Worm (Caenorhabditis elegans) whole organism, mixed stage, embryonic: ENCODE measurements around the gene srd-47.
A peak's percentile ranks its signal among the peaks of the same experiment; 100 is the strongest.

Experiments used
- M03D4.4 ChIP-seq: sonication (generic microtip); optimal IDR thresholded peaks from 2 replicates; lab custom pipeline; 2017; ENCODE audit warnings: mild to moderate bottlenecking, missing genetic modification characterization, missing compliant biosample characterization
- bed-3 ChIP-seq: fragments of 200-800 bp; sonication (Bioruptor generic); optimal IDR thresholded peaks from 3 replicates; lab custom pipeline; 2018; ENCODE audit warnings: mild to moderate bottlenecking, missing genetic modification characterization, moderate library complexity, missing compliant biosample characterization
- ceh-39 ChIP-seq: fragments of 150-350 bp; optimal IDR thresholded peaks from 2 replicates; lab custom pipeline; 2014; ENCODE audit warnings: missing biosample characterization, missing genetic modification characterization
- ceh-43 ChIP-seq: fragments of 200-800 bp; sonication (Bioruptor generic); optimal IDR thresholded peaks from 2 replicates; lab custom pipeline; 2018; ENCODE audit warnings: mild to moderate bottlenecking, missing genetic modification characterization, moderate library complexity, missing compliant biosample characterization
- ceh-83 ChIP-seq: fragments of 200-800 bp; sonication (Bioruptor generic); optimal IDR thresholded peaks from 2 replicates; lab custom pipeline; 2018; ENCODE audit warnings: mild to moderate bottlenecking, missing genetic modification characterization, missing compliant biosample characterization
- ces-1 ChIP-seq: fragments of 150-350 bp; optimal IDR thresholded peaks from 2 replicates; lab custom pipeline; 2014; ENCODE audit warnings: missing biosample characterization, missing genetic modification reagents, missing genetic modification characterization
- cnd-1 ChIP-seq: fragments of 200-800 bp; sonication (Bioruptor generic); optimal IDR thresholded peaks from 2 replicates; lab custom pipeline; 2018; ENCODE audit warnings: mild to moderate bottlenecking, missing genetic modification characterization, missing compliant biosample characterization
- drap-1 ChIP-seq: fragments of 200-800 bp; sonication (Bioruptor generic); optimal IDR thresholded peaks from 3 replicates; lab custom pipeline; 2018; ENCODE audit warnings: mild to moderate bottlenecking, missing genetic modification characterization, missing compliant biosample characterization
- elt-1 ChIP-seq: sonication (generic microtip); optimal IDR thresholded peaks from 2 replicates; lab custom pipeline; 2017; ENCODE audit warnings: missing genetic modification characterization, mild to moderate bottlenecking, missing compliant biosample characterization, antibody characterized with exemption, moderate library complexity, borderline replicate concordance; ENCODE audit not compliant: insufficient read depth
- flh-1 ChIP-seq: fragments of 200-800 bp; sonication (Bioruptor generic); optimal IDR thresholded peaks from 2 replicates; lab custom pipeline; 2018; ENCODE audit warnings: mild to moderate bottlenecking, missing genetic modification characterization, moderate library complexity, missing compliant biosample characterization
- ham-2 ChIP-seq: fragments of 200-800 bp; sonication (Bioruptor generic); optimal IDR thresholded peaks from 2 replicates; lab custom pipeline; 2018; ENCODE audit warnings: mild to moderate bottlenecking, missing genetic modification characterization, missing compliant biosample characterization
- hlh-1 ChIP-seq: fragments of 150-350 bp; optimal IDR thresholded peaks from 2 replicates; lab custom pipeline; 2014; ENCODE audit warnings: missing biosample characterization, missing genetic modification reagents, missing genetic modification characterization
- lin-13 ChIP-seq: fragments of 150-350 bp; optimal IDR thresholded peaks from 2 replicates; lab custom pipeline; 2014; ENCODE audit warnings: missing biosample characterization, missing genetic modification characterization
- lin-32 ChIP-seq: fragments of 200-800 bp; sonication (Bioruptor generic); optimal IDR thresholded peaks from 2 replicates; lab custom pipeline; 2018; ENCODE audit warnings: mild to moderate bottlenecking, missing genetic modification characterization, missing compliant biosample characterization
- mep-1 ChIP-seq: fragments of 150-350 bp; optimal IDR thresholded peaks from 2 replicates; lab custom pipeline; 2017; ENCODE audit warnings: missing biosample characterization, missing genetic modification reagents, missing genetic modification characterization, inconsistent platforms
- mls-2 ChIP-seq: sonication (generic microtip); optimal IDR thresholded peaks from 2 replicates; lab custom pipeline; 2016; ENCODE audit warnings: mild to moderate bottlenecking, missing genetic modification characterization, moderate library complexity, missing compliant biosample characterization
- nhr-12 ChIP-seq: fragments of 150-350 bp; optimal IDR thresholded peaks from 2 replicates; lab custom pipeline; 2014; ENCODE audit warnings: missing biosample characterization, missing genetic modification characterization
- nhr-237 ChIP-seq: fragments of 150-350 bp; optimal IDR thresholded peaks from 2 replicates; lab custom pipeline; 2014; ENCODE audit warnings: missing biosample characterization, missing genetic modification characterization
- nhr-76 ChIP-seq: sonication (generic microtip); optimal IDR thresholded peaks from 2 replicates; lab custom pipeline; 2017; ENCODE audit warnings: missing biosample characterization, missing genetic modification characterization
- pha-4 ChIP-seq: fragments of 150-350 bp; optimal IDR thresholded peaks from 2 replicates; lab custom pipeline; 2018; ENCODE audit warnings: missing biosample characterization, missing genetic modification reagents, missing genetic modification characterization
- sem-2 ChIP-seq: fragments of 200-800 bp; sonication (Bioruptor generic); optimal IDR thresholded peaks from 2 replicates; lab custom pipeline; 2018; ENCODE audit warnings: mild to moderate bottlenecking, missing genetic modification characterization, missing compliant biosample characterization
- snpc-4 ChIP-seq: fragments of 150-350 bp; optimal IDR thresholded peaks from 2 replicates; lab custom pipeline; 2014; ENCODE audit warnings: missing biosample characterization, missing genetic modification characterization
- sptf-1 ChIP-seq: sonication (generic microtip); optimal IDR thresholded peaks from 2 replicates; lab custom pipeline; 2017; ENCODE audit warnings: mild to moderate bottlenecking, missing genetic modification characterization, moderate library complexity, missing compliant biosample characterization
- tbx-8 ChIP-seq: fragments of 200-800 bp; sonication (Bioruptor generic); optimal IDR thresholded peaks from 2 replicates; lab custom pipeline; 2018; ENCODE audit warnings: mild to moderate bottlenecking, missing genetic modification characterization, moderate library complexity, missing compliant biosample characterization
- unc-120 ChIP-seq: sonication (generic microtip); optimal IDR thresholded peaks from 2 replicates; lab custom pipeline; 2017; ENCODE audit warnings: missing genetic modification characterization, missing compliant biosample characterization; ENCODE audit not compliant: poor library complexity, severe bottlenecking
- unc-39 ChIP-seq: fragments of 150-350 bp; optimal IDR thresholded peaks from 2 replicates; lab custom pipeline; 2014; ENCODE audit warnings: missing biosample characterization, missing genetic modification characterization
- zip-8 ChIP-seq: fragments of 150-350 bp; optimal IDR thresholded peaks from 2 replicates; lab custom pipeline; 2014; ENCODE audit warnings: missing biosample characterization, missing genetic modification characterization
- ztf-11 ChIP-seq: fragments of 150-350 bp; optimal IDR thresholded peaks from 2 replicates; lab custom pipeline; 2014; ENCODE audit warnings: missing biosample characterization, missing genetic modification characterization

Gene srd-47

ce11 chrX:12364804-12365203 is 31.4 kb downstream of the srd-47 start, which contains the start of gene F19H6.5:
Gene F19H6.5 (minus strand): TSS chrX:12364904.
- TF ChIP-seq nhr-12 (tag; lab: Kevin White, UChicago): no peak
- TF ChIP-seq hlh-1 (tag; lab: Kevin White, UChicago): no peak
- no peak for TF ChIP-seq pha-4 (tag; lab: Kevin White, UChicago)
- TF ChIP-seq flh-1: no peak
- no peak for TF ChIP-seq snpc-4 (tag; lab: Kevin White, UChicago)
- no peak for TF ChIP-seq mep-1 (tag; lab: Kevin White, UChicago)
- no peak for TF ChIP-seq tbx-8 (GFP tag; lab: Kevin White, UChicago)
- TF ChIP-seq nhr-237 (tag; lab: Kevin White, UChicago): no peak
- no peak for TF ChIP-seq ceh-83
- TF ChIP-seq elt-1 (tag; lab: Kevin White, UChicago): no peak
- TF ChIP-seq ztf-11 (tag; lab: Kevin White, UChicago): no peak
- TF ChIP-seq lin-13 (tag; lab: Kevin White, UChicago): no peak
- no peak for TF ChIP-seq ces-1 (GFP tag; lab: Kevin White, UChicago)
- TF ChIP-seq drap-1: no peak

ce11 chrX:12365388-12365787 is 31.9 kb downstream of the srd-47 start, which contains the start of gene F19H6.4:
Gene F19H6.4 (plus strand): TSS chrX:12365688.
- TF ChIP-seq nhr-12 (tag; lab: Kevin White, UChicago): no peak
- TF ChIP-seq drap-1: no peak
- no peak for TF ChIP-seq mls-2 (tag; lab: Kevin White, UChicago)
- TF ChIP-seq nhr-76: no peak
- TF ChIP-seq ceh-39 (tag; lab: Kevin White, UChicago): no peak
- TF ChIP-seq elt-1 (tag; lab: Kevin White, UChicago): no peak
- no peak for TF ChIP-seq zip-8
- no peak for TF ChIP-seq M03D4.4
- no peak for TF ChIP-seq ham-2 (GFP tag; lab: Kevin White, UChicago)
- TF ChIP-seq, all 35 proteins: peak for 0

DNA sequence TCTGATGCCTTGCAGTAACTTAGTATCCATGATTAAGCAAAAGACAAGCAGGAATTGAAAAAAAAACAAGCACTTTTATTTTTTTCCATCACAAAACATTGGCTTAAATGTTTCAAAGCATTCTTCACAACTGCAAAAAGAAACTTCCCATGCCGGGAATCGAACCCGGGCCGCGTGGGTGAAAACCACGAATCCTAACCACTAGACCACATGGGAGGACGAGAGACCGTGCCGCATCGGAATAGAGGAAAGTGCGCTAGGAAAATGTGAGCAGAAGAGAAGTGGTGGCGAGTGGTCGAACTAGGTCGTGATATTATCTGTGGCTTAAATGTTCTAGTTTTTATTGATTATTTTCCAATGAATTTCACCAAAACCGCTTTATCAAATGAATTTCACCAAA is 34.1 kb downstream of the srd-47 start:
- TF ChIP-seq tbx-8 (GFP tag; lab: Kevin White, UChicago) (peak; percentile 36), mls-2 (tag; lab: Kevin White, UChicago) (peak; percentile 72), sptf-1 (tag; lab: Kevin White, UChicago) (peak; percentile 72), drap-1 (peak; percentile 80), hlh-1 (tag; lab: Kevin White, UChicago) (peak; percentile 26), ceh-43 (GFP tag; lab: Kevin White, UChicago) (peak; percentile 44), ceh-83 (peak; percentile 84), ceh-39 (tag; lab: Kevin White, UChicago) (no peak), lin-32 (GFP tag; lab: Kevin White, UChicago) (peak; percentile 49), unc-39 (tag; lab: Kevin White, UChicago) (no peak), M03D4.4 (peak; percentile 74), snpc-4 (tag; lab: Kevin White, UChicago) (no peak), bed-3 (GFP tag; lab: Kevin White, UChicago) (peak; percentile 59), cnd-1 (tag; lab: Kevin White, UChicago) (peak; percentile 74), ham-2 (GFP tag; lab: Kevin White, UChicago) (peak; percentile 51), sem-2 (GFP tag; lab: Kevin White, UChicago) (peak; percentile 64), unc-120 (tag; lab: Kevin White, UChicago) (peak; percentile 41), flh-1 (no peak), ces-1 (GFP tag; lab: Kevin White, UChicago) (peak; percentile 2), mep-1 (tag; lab: Kevin White, UChicago) (peak; percentile 11)

ce11 chrX:12371321-12371720 is 37.9 kb downstream of the srd-47 start, which contains the start of gene rif-1.2:
Gene rif-1.2 (minus strand): TSS chrX:12371421.
- TF ChIP-seq sptf-1 (tag; lab: Kevin White, UChicago) (no peak), drap-1 (no peak), ceh-43 (GFP tag; lab: Kevin White, UChicago) (no peak), unc-120 (tag; lab: Kevin White, UChicago) (no peak), nhr-12 (tag; lab: Kevin White, UChicago) (no peak)

DNA sequence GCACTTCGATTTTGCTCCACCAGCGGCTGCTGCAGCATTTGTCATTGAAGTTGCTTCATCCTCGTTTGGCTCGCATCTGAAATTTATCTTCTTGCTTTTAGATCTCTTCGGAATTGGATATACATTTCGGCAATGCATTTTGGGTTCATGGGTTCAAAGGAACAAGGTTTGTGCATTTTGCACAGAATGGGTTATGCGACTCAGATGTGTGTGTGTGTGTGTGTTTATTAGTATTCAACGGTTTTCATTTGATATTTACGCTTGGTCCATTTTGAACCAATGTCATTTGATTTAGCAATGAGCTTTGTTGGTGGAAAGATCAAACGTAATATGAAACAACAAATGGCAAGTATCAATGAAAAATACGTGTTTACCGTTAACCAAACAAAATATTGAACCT is 42.3 kb downstream of the srd-47 start:
- no peak for TF ChIP-seq lin-32 (GFP tag; lab: Kevin White, UChicago)
